In genomic region chrII:4604149-4604548, ce11 we compare ENCODE assay signal across 6 worm cellular contexts.
TF ChIP-seq lines count a peak whose summit lies in the region.

No protein-coding gene starts in this region.

TF ChIP-seq in whole organism, L1 larva, 84 proteins besides CTCF, POLR2A, EP300 and RAD21 (continues in another document):
- TF ChIP-seq grh-1 (GFP tag; IDR thresholded peaks at IDR 0.05; lab: Robert Waterston, UW): no peak
- TF ChIP-seq efl-1 (optimal IDR thresholded peaks at IDR 0.05; lab: Kevin White, UChicago): peak in 1 of 2 experiments; percentile 9
- peak in 1 of 2 experiments; percentile 58 for TF ChIP-seq efl-1 (GFP tag; optimal IDR thresholded peaks at IDR 0.05 in 1 of 2; lab: Kevin White, UChicago)
- TF ChIP-seq rnt-1 (tag; optimal IDR thresholded peaks at IDR 0.05; lab: Kevin White, UChicago): no peak
- TF ChIP-seq nhr-85 (tag; lab: Kevin White, UChicago): no peak
- no peak for TF ChIP-seq mdl-1 (tag; optimal IDR thresholded peaks at IDR 0.05; lab: Kevin White, UChicago)
- TF ChIP-seq mab-9 (GFP tag; IDR thresholded peaks at IDR 0.05; lab: Robert Waterston, UW): no peak
- TF ChIP-seq elt-2 (tag; optimal IDR thresholded peaks at IDR 0.05; lab: Kevin White, UChicago): peak; percentile 84
- no peak for TF ChIP-seq nhr-20 (tag; optimal IDR thresholded peaks at IDR 0.05; lab: Kevin White, UChicago)
- no peak for TF ChIP-seq sox-4 (tag; optimal IDR thresholded peaks at IDR 0.05; lab: Kevin White, UChicago)
- TF ChIP-seq sptf-1 (tag; optimal IDR thresholded peaks at IDR 0.05; lab: Kevin White, UChicago): no peak
- TF ChIP-seq snpc-4 (tag; optimal IDR thresholded peaks at IDR 0.05; lab: Kevin White, UChicago): no peak
- TF ChIP-seq ceh-90 (tag; optimal IDR thresholded peaks at IDR 0.05; lab: Kevin White, UChicago): no peak
- TF ChIP-seq mef-2 (tag; optimal IDR thresholded peaks at IDR 0.05; lab: Kevin White, UChicago): no peak
- TF ChIP-seq nhr-76 (tag; optimal IDR thresholded peaks at IDR 0.05; lab: Kevin White, UChicago): no peak
- no peak for TF ChIP-seq C16A3.4 (tag; optimal IDR thresholded peaks at IDR 0.05; lab: Kevin White, UChicago)

TF ChIP-seq in whole organism, L2 larva, 48 proteins besides CTCF, POLR2A, EP300 and RAD21:
- TF ChIP-seq skn-1 (tag; optimal IDR thresholded peaks at IDR 0.05; lab: Kevin White, UChicago) (peak; percentile 70), ceh-16 (tag; optimal IDR thresholded peaks at IDR 0.05; lab: Kevin White, UChicago) (no peak), unc-55 (GFP tag; optimal IDR thresholded peaks at IDR 0.05; lab: Kevin White, UChicago) (peak; percentile 52), crh-2 (tag; optimal IDR thresholded peaks at IDR 0.05; lab: Kevin White, UChicago) (peak; percentile 52), C34F6.9 (tag; optimal IDR thresholded peaks at IDR 0.05; lab: Kevin White, UChicago) (peak; percentile 33), fos-1 (tag; optimal IDR thresholded peaks at IDR 0.05; lab: Kevin White, UChicago) (peak; percentile 92), lsy-2 (tag; optimal IDR thresholded peaks at IDR 0.05; lab: Kevin White, UChicago) (peak in 1 of 2 experiments; percentile 28), lin-13 (GFP tag; optimal IDR thresholded peaks at IDR 0.05; lab: Kevin White, UChicago) (no peak)

TF ChIP-seq in whole organism, L3 larva, 47 proteins besides CTCF, POLR2A, EP300 and RAD21 (continues in another document):
- TF ChIP-seq aly-2 (tag; optimal IDR thresholded peaks at IDR 0.05; lab: Kevin White, UChicago) (no peak), pha-4 (tag; optimal IDR thresholded peaks at IDR 0.05; lab: Kevin White, UChicago) (peak; percentile 54), elt-2 (tag; optimal IDR thresholded peaks at IDR 0.05; lab: Kevin White, UChicago) (peak; percentile 93), lin-15B (tag; optimal IDR thresholded peaks at IDR 0.05; lab: Kevin White, UChicago) (no peak), R02D3.7 (tag; optimal IDR thresholded peaks at IDR 0.05; lab: Kevin White, UChicago) (no peak), eor-1 (tag; optimal IDR thresholded peaks at IDR 0.05; lab: Kevin White, UChicago) (no peak), daf-12 (tag; optimal IDR thresholded peaks at IDR 0.05; lab: Kevin White, UChicago) (no peak), ceh-16 (tag; optimal IDR thresholded peaks at IDR 0.05; lab: Kevin White, UChicago) (no peak), ztf-4 (tag; optimal IDR thresholded peaks at IDR 0.05; lab: Kevin White, UChicago) (no peak), nhr-23 (tag; optimal IDR thresholded peaks at IDR 0.05; lab: Kevin White, UChicago) (no peak), nhr-43 (tag; optimal IDR thresholded peaks at IDR 0.05; lab: Kevin White, UChicago; ENCODE audit: poor library complexity, severe bottlenecking) (no peak), unc-39 (tag; optimal IDR thresholded peaks at IDR 0.05; lab: Kevin White, UChicago) (no peak), lin-39 (tag; optimal IDR thresholded peaks at IDR 0.05; lab: Kevin White, UChicago) (no peak), jun-1 (tag; optimal IDR thresholded peaks at IDR 0.05; lab: Kevin White, UChicago) (peak; percentile 50), unc-62 (GFP tag; optimal IDR thresholded peaks at IDR 0.05; lab: Kevin White, UChicago) (no peak), ZK546.5 (tag; optimal IDR thresholded peaks at IDR 0.05; lab: Kevin White, UChicago) (no peak), pqm-1 (tag; optimal IDR thresholded peaks at IDR 0.05; lab: Kevin White, UChicago) (peak; percentile 97), ceh-28 (tag; optimal IDR thresholded peaks at IDR 0.05; lab: Kevin White, UChicago) (peak; percentile 31), nhr-67 (tag; optimal IDR thresholded peaks at IDR 0.05; lab: Kevin White, UChicago) (no peak)

TF ChIP-seq in whole organism, L4 larva, 104 proteins besides CTCF, POLR2A, EP300 and RAD21 (continues in another document):
- TF ChIP-seq mxl-3 (GFP tag; optimal IDR thresholded peaks at IDR 0.05; lab: Kevin White, UChicago): no peak
- TF ChIP-seq aly-2 (tag; optimal IDR thresholded peaks at IDR 0.05; lab: Kevin White, UChicago): no peak
- TF ChIP-seq nhr-42 (GFP tag; IDR thresholded peaks at IDR 0.05; lab: Robert Waterston, UW): no peak
- no peak for TF ChIP-seq ces-1 (GFP tag; optimal IDR thresholded peaks at IDR 0.05; lab: Kevin White, UChicago)
- no peak for TF ChIP-seq spr-1 (tag; optimal IDR thresholded peaks at IDR 0.05; lab: Kevin White, UChicago)
- TF ChIP-seq lin-15B (tag; optimal IDR thresholded peaks at IDR 0.05; lab: Kevin White, UChicago): no peak
- TF ChIP-seq F10B5.3 (tag; optimal IDR thresholded peaks at IDR 0.05; lab: Kevin White, UChicago): no peak
- no peak for TF ChIP-seq tag-97 (GFP tag; IDR thresholded peaks at IDR 0.05; lab: Robert Waterston, UW)
- TF ChIP-seq mdl-1 (tag; optimal IDR thresholded peaks at IDR 0.05; lab: Kevin White, UChicago): no peak
- TF ChIP-seq nhr-10 (tag; optimal IDR thresholded peaks at IDR 0.05; lab: Kevin White, UChicago): no peak
- TF ChIP-seq spr-3 (GFP tag; optimal IDR thresholded peaks at IDR 0.05; lab: Kevin White, UChicago): no peak
- TF ChIP-seq Y5F2A.4 (GFP tag; optimal IDR thresholded peaks at IDR 0.05; lab: Kevin White, UChicago): no peak
- TF ChIP-seq lir-3 (tag; optimal IDR thresholded peaks at IDR 0.05; lab: Kevin White, UChicago): no peak
- no peak for TF ChIP-seq gei-8 (GFP tag; optimal IDR thresholded peaks at IDR 0.05; lab: Kevin White, UChicago)
- no peak for TF ChIP-seq ama-1 (optimal IDR thresholded peaks at IDR 0.05; lab: Kevin White, UChicago)
- TF ChIP-seq ceh-62 (tag; optimal IDR thresholded peaks at IDR 0.05; lab: Kevin White, UChicago): no peak
- TF ChIP-seq egl-27 (tag; optimal IDR thresholded peaks at IDR 0.05; lab: Kevin White, UChicago): no peak
- 0 out of 2 replicates have a peak, but pooled peaks have one; percentile 43 for TF ChIP-seq php-3 (GFP tag; IDR thresholded peaks at IDR 0.05; lab: Robert Waterston, UW)
- TF ChIP-seq ceh-82 (tag; optimal IDR thresholded peaks at IDR 0.05; lab: Kevin White, UChicago): no peak
- peak; percentile 72 for TF ChIP-seq dmd-6 (GFP tag; IDR thresholded peaks at IDR 0.05; lab: Robert Waterston, UW)

TF ChIP-seq in whole organism, late embryonic, 69 proteins besides CTCF, POLR2A, EP300 and RAD21:
- TF ChIP-seq elt-2 (tag; optimal IDR thresholded peaks at IDR 0.05; lab: Kevin White, UChicago) (peak; percentile 6), ceh-22 (tag; optimal IDR thresholded peaks at IDR 0.05; lab: Kevin White, UChicago) (no peak)
TF ChIP-seq in whole organism, late embryonic: peak in this region for 1.

TF ChIP-seq in whole organism, young adult, 124 proteins besides CTCF, POLR2A, EP300 and RAD21:
- TF ChIP-seq nhr-80 (tag; optimal IDR thresholded peaks at IDR 0.05; lab: Kevin White, UChicago) (peak; percentile 69), Y95B8A.8 (GFP tag; IDR thresholded peaks at IDR 0.05; lab: Robert Waterston, UW) (no peak), let-607 (tag; optimal IDR thresholded peaks at IDR 0.05; lab: Kevin White, UChicago) (peak in 1 of 2 experiments; percentile 21), B0261.1 (tag; optimal IDR thresholded peaks at IDR 0.05; lab: Kevin White, UChicago) (no peak), unc-62 (GFP tag; optimal IDR thresholded peaks at IDR 0.05; lab: Kevin White, UChicago) (peak; percentile 57), egl-44 (GFP tag; IDR thresholded peaks at IDR 0.05; lab: Robert Waterston, UW) (no peak)
